Fruit fly (Drosophila melanogaster) whole organism, embryonic: ENCODE data around the gene CG6195.
A peak's percentile ranks its signal among the peaks of the same experiment; 100 is the strongest.

Experiments used
- Abd-B ChIP-seq: fragments of 200-800 bp; sonication (Bioruptor generic); optimal IDR thresholded peaks from 2 replicates; lab custom pipeline; 2018; ENCODE audit warnings: missing biosample characterization, mild to moderate bottlenecking, missing genetic modification characterization, moderate library complexity
- Aef1 ChIP-seq: fragments of 200-800 bp; sonication (Bioruptor generic); IDR thresholded peaks from 3 replicates; pipeline ENCODE4 v1.3.6; 2022; ENCODE audit warnings: missing biosample characterization, missing genetic modification characterization
- B-H1 ChIP-seq: fragments of 200-800 bp; sonication (Bioruptor generic); IDR thresholded peaks from 3 replicates; pipeline ENCODE4 v1.3.6; 2022; ENCODE audit warnings: missing biosample characterization, missing genetic modification characterization
- CG10654 ChIP-seq: fragments of 200-800 bp; sonication (Bioruptor generic); optimal IDR thresholded peaks from 2 replicates; lab custom pipeline; 2016; ENCODE audit warnings: missing biosample characterization, missing genetic modification characterization
- CG11085 ChIP-seq: fragments of 200-800 bp; sonication (Bioruptor generic); IDR thresholded peaks from 2 replicates; pipeline ENCODE4 v1.3.6; 2022; ENCODE audit warnings: missing biosample characterization, missing genetic modification characterization
- CG11695 ChIP-seq: fragments of 200-800 bp; sonication (Bioruptor generic); IDR thresholded peaks from 3 replicates; pipeline ENCODE4 v1.3.6; 2022; ENCODE audit warnings: missing biosample characterization, missing genetic modification characterization
- CG12155 ChIP-seq: fragments of 200-800 bp; sonication (Bioruptor generic); optimal IDR thresholded peaks from 3 replicates; lab custom pipeline; 2016; ENCODE audit warnings: missing biosample characterization, missing genetic modification characterization
- CG12299 ChIP-seq: fragments of 200-800 bp; sonication (Bioruptor generic); optimal IDR thresholded peaks from 2 replicates; lab custom pipeline; 2018; ENCODE audit warnings: missing biosample characterization, mild to moderate bottlenecking, missing genetic modification characterization
- CG17385 ChIP-seq: fragments of 200-800 bp; sonication (Bioruptor generic); optimal IDR thresholded peaks from 3 replicates; lab custom pipeline; 2018; ENCODE audit warnings: missing biosample characterization, mild to moderate bottlenecking, missing genetic modification characterization
- CG17912 ChIP-seq: fragments of 200-800 bp; sonication (Bioruptor generic); optimal IDR thresholded peaks from 2 replicates; lab custom pipeline; 2018; ENCODE audit warnings: missing biosample characterization, mild to moderate bottlenecking, missing genetic modification characterization
- CG1792 ChIP-seq: fragments of 200-800 bp; sonication (Bioruptor generic); optimal IDR thresholded peaks from 2 replicates; lab custom pipeline; 2016; ENCODE audit warnings: missing biosample characterization, missing genetic modification characterization
- CG2199 ChIP-seq: fragments of 200-800 bp; sonication (Bioruptor generic); IDR thresholded peaks from 3 replicates; pipeline ENCODE4 v1.3.6; 2022; ENCODE audit warnings: missing biosample characterization, missing genetic modification characterization
- CG30403 ChIP-seq: fragments of 200-800 bp; sonication (Bioruptor generic); optimal IDR thresholded peaks from 3 replicates; lab custom pipeline; 2016; ENCODE audit warnings: missing biosample characterization, missing genetic modification characterization
- CG3281 ChIP-seq: fragments of 200-800 bp; sonication (Bioruptor generic); optimal IDR thresholded peaks from 3 replicates; lab custom pipeline; 2017; ENCODE audit warnings: missing biosample characterization, mild to moderate bottlenecking, missing genetic modification characterization
- CG4854 ChIP-seq: fragments of 200-800 bp; sonication (Bioruptor generic); optimal IDR thresholded peaks from 2 replicates; lab custom pipeline; 2016; ENCODE audit warnings: missing biosample characterization, missing genetic modification characterization, inconsistent platforms
- CG5953 ChIP-seq: fragments of 200-800 bp; sonication (Bioruptor generic); IDR thresholded peaks from 2 replicates; pipeline ENCODE4 v1.3.6; 2022; ENCODE audit warnings: missing biosample characterization, missing genetic modification characterization
- CG6272 ChIP-seq: fragments of 200-800 bp; sonication (Bioruptor generic); IDR thresholded peaks from 2 replicates; pipeline ENCODE4 v1.3.6; 2022; ENCODE audit warnings: missing biosample characterization, missing genetic modification characterization
- CG6683 ChIP-seq: fragments of 200-800 bp; sonication (Bioruptor generic); optimal IDR thresholded peaks from 2 replicates; lab custom pipeline; 2017; ENCODE audit warnings: missing biosample characterization, mild to moderate bottlenecking, missing genetic modification characterization, missing genetic modification reagents
- CG7357 ChIP-seq: fragments of 200-800 bp; sonication (Bioruptor generic); IDR thresholded peaks from 3 replicates; pipeline ENCODE4 v1.3.6; 2022; ENCODE audit warnings: missing biosample characterization, missing genetic modification characterization
- CG8478 ChIP-seq: fragments of >200 bp; optimal IDR thresholded peaks from 2 replicates; lab custom pipeline; 2018
- Dad ChIP-seq: fragments of 200-800 bp; sonication (Bioruptor generic); optimal IDR thresholded peaks from 3 replicates; lab custom pipeline; 2016; ENCODE audit warnings: missing biosample characterization, missing genetic modification characterization
- Eip74EF ChIP-seq, 2 experiments: fragments of 200-800 bp in 1 of 2; fragments of >200 bp in 1 of 2; sonication (Bioruptor generic) in 1 of 2; optimal IDR thresholded peaks; 2 replicates each; lab custom pipeline; 2017 to 2019; ENCODE audit warnings: missing biosample characterization in 2 of 2, missing genetic modification characterization in 2 of 2, mild to moderate bottlenecking in 1 of 2, moderate library complexity in 1 of 2
- Fer3 ChIP-seq: fragments of 200-800 bp; sonication (Bioruptor generic); optimal IDR thresholded peaks from 2 replicates; lab custom pipeline; 2018; ENCODE audit warnings: missing biosample characterization, mild to moderate bottlenecking, missing genetic modification characterization, moderate library complexity
- HLH4C ChIP-seq: fragments of 200-800 bp; sonication (Bioruptor generic); IDR thresholded peaks from 3 replicates; pipeline ENCODE4 v1.3.6; 2022; ENCODE audit warnings: missing biosample characterization, missing genetic modification characterization; ENCODE audit not compliant: partially characterized antibody
- HmgD ChIP-seq: fragments of 200-800 bp; sonication (Bioruptor generic); optimal IDR thresholded peaks from 3 replicates; lab custom pipeline; 2016; ENCODE audit warnings: missing biosample characterization, missing genetic modification characterization
- Hr51 ChIP-seq, 2 experiments: fragments of 200-800 bp; sonication (Bioruptor generic); optimal IDR thresholded peaks; 2 replicates in 1 of 2; 3 replicates in 1 of 2; lab custom pipeline; 2016 to 2018; ENCODE audit warnings: missing biosample characterization in 2 of 2, missing genetic modification characterization in 2 of 2, mild to moderate bottlenecking in 1 of 2, moderate library complexity in 1 of 2
- Jarid2 ChIP-seq: fragments of 200-800 bp; sonication (Bioruptor generic); optimal IDR thresholded peaks from 3 replicates; lab custom pipeline; 2017; ENCODE audit warnings: mild to moderate bottlenecking, missing biosample characterization, missing genetic modification reagents, missing genetic modification characterization
- Lim3 ChIP-seq: fragments of 200-800 bp; sonication (Bioruptor generic); IDR thresholded peaks from 2 replicates; pipeline ENCODE4 v1.3.6; 2022; ENCODE audit warnings: missing biosample characterization, missing genetic modification characterization
- MESR4 ChIP-seq: fragments of 200-800 bp; sonication (Bioruptor generic); optimal IDR thresholded peaks from 2 replicates; lab custom pipeline; 2018; ENCODE audit warnings: missing biosample characterization, mild to moderate bottlenecking, missing genetic modification characterization, moderate library complexity
- Side ChIP-seq: fragments of 200-800 bp; sonication (Bioruptor generic); optimal IDR thresholded peaks from 2 replicates; lab custom pipeline; 2016; ENCODE audit warnings: missing biosample characterization, missing genetic modification characterization
- caup ChIP-seq: fragments of 200-800 bp; sonication (Bioruptor generic); optimal IDR thresholded peaks from 3 replicates; lab custom pipeline; 2017; ENCODE audit warnings: missing biosample characterization, mild to moderate bottlenecking, missing genetic modification characterization, moderate library complexity; ENCODE audit not compliant: severe bottlenecking
- chn ChIP-seq: fragments of 200-800 bp; sonication (Bioruptor generic); optimal IDR thresholded peaks from 2 replicates; lab custom pipeline; 2016; ENCODE audit warnings: missing biosample characterization, missing genetic modification characterization
- dmrt11E ChIP-seq: fragments of 200-800 bp; sonication (Bioruptor generic); optimal IDR thresholded peaks from 3 replicates; lab custom pipeline; 2018; ENCODE audit warnings: missing biosample characterization, mild to moderate bottlenecking, missing genetic modification characterization, moderate library complexity
- dmrt99B ChIP-seq: fragments of 200-800 bp; sonication (Bioruptor generic); optimal IDR thresholded peaks from 2 replicates; lab custom pipeline; 2018; ENCODE audit warnings: missing biosample characterization, mild to moderate bottlenecking, missing genetic modification characterization, moderate library complexity
- ems ChIP-seq: fragments of 200-800 bp; sonication (Bioruptor generic); optimal IDR thresholded peaks from 3 replicates; lab custom pipeline; 2016; ENCODE audit warnings: missing biosample characterization, missing genetic modification characterization
- h ChIP-seq: fragments of >200 bp; optimal IDR thresholded peaks from 2 replicates; lab custom pipeline; 2017
- ken ChIP-seq: fragments of 200-800 bp; sonication (Bioruptor generic); IDR thresholded peaks from 3 replicates; pipeline ENCODE4 v1.3.6; 2022; ENCODE audit warnings: missing biosample characterization, missing genetic modification characterization
- kni ChIP-seq: fragments of 200-800 bp; sonication (Bioruptor generic); optimal IDR thresholded peaks from 3 replicates; lab custom pipeline; 2017; ENCODE audit warnings: mild to moderate bottlenecking, missing biosample characterization, missing genetic modification reagents, missing genetic modification characterization
- mld ChIP-seq: fragments of 200-800 bp; sonication (Bioruptor generic); IDR thresholded peaks from 3 replicates; pipeline ENCODE4 v1.3.6; 2022; ENCODE audit warnings: missing biosample characterization, missing genetic modification characterization; ENCODE audit not compliant: partially characterized antibody
- pho ChIP-seq: fragments of 200-800 bp; sonication (Bioruptor generic); optimal IDR thresholded peaks from 2 replicates; lab custom pipeline; 2016; ENCODE audit warnings: missing biosample characterization, missing genetic modification characterization
- pnt ChIP-seq: fragments of 200-800 bp; sonication (Bioruptor generic); optimal IDR thresholded peaks from 3 replicates; lab custom pipeline; 2016; ENCODE audit warnings: missing biosample characterization, missing genetic modification characterization
- prd ChIP-seq, 3 experiments: fragments of >200 bp in 2 of 3; fragments of 200-800 bp in 1 of 3; sonication (Bioruptor generic) in 1 of 3; optimal IDR thresholded peaks in 2 of 3; IDR thresholded peaks in 1 of 3; 2 replicates in 2 of 3; 3 replicates in 1 of 3; pipeline versions ENCODE4 v1.3.6 to Lab custom; 2017 to 2022; ENCODE audit warnings: missing biosample characterization in 1 of 3, missing genetic modification characterization in 1 of 3
- pros ChIP-seq: fragments of 200-800 bp; sonication (Bioruptor generic); optimal IDR thresholded peaks from 3 replicates; lab custom pipeline; 2019; ENCODE audit warnings: missing biosample characterization, mild to moderate bottlenecking, missing genetic modification characterization, moderate library complexity
- repo ChIP-seq: fragments of 200-800 bp; sonication (Bioruptor generic); optimal IDR thresholded peaks from 2 replicates; lab custom pipeline; 2016; ENCODE audit warnings: missing biosample characterization, missing genetic modification characterization
- rib ChIP-seq: fragments of 200-800 bp; sonication (Bioruptor generic); IDR thresholded peaks from 2 replicates; pipeline ENCODE4 v1.3.6; 2022; ENCODE audit warnings: missing biosample characterization, missing genetic modification characterization
- shn ChIP-seq: fragments of 200-800 bp; sonication (Bioruptor generic); optimal IDR thresholded peaks from 3 replicates; lab custom pipeline; 2016; ENCODE audit warnings: missing biosample characterization, missing genetic modification characterization
- sim ChIP-seq: fragments of 200-800 bp; sonication (Bioruptor generic); IDR thresholded peaks from 2 replicates; pipeline ENCODE4 v1.3.6; 2022; ENCODE audit warnings: missing biosample characterization, missing genetic modification characterization
- slou ChIP-seq: fragments of 200-800 bp; sonication (Bioruptor generic); optimal IDR thresholded peaks from 3 replicates; lab custom pipeline; 2016; ENCODE audit warnings: missing biosample characterization, missing genetic modification characterization
- twi ChIP-seq: fragments of 200-800 bp; optimal IDR thresholded peaks from 2 replicates; lab custom pipeline; 2019; ENCODE audit warnings: missing biosample characterization, mild to moderate bottlenecking, missing genetic modification characterization, moderate library complexity
- wdn ChIP-seq: fragments of 200-800 bp; sonication (Bioruptor generic); IDR thresholded peaks from 2 replicates; pipeline ENCODE4 v1.3.6; 2022; ENCODE audit warnings: missing biosample characterization, missing genetic modification characterization

Gene CG6195

DNA sequence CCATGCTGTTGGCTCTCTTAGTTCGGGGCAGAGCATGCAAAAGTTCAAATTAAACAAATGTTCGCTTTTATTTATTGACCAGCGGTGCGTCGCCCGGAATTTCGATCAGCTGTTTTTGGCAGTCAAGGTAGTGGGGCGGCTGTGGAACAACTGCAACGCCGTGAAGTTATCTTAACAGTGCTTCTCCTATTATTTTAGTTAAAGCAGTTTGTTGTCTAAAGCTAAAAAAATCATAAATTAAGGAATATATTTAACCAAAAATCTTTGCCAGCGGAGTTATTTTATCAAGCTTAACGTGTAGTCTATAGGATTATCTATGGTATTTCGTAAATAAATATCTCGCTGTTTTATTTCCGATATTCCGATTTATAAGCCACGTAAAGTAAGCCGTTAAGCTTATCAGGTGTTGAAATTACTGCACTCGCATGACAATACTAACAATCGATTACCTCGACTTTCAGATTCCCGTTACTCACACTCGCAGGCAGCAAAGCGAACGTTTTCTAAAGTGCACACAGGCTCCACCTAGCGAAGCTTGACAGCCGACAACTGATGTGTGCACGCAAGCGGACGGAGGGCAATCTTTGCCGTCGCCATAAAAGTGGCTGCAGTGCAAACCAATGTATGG lies at the start of gene CG6195, which contains the start of gene CG31220 (continued):
- TF ChIP-seq HmgD (GFP tag; lab: Kevin White, UChicago) (peak; percentile 22), prd (optimal IDR thresholded peaks at IDR 0.05; lab: Kevin White, UChicago) (no peak), prd (GFP tag; IDR thresholded peaks at IDR 0.05; lab: Robert Waterston, UW) (no peak), CG8478 (no peak), CG12299 (tag; lab: Kevin White, UChicago) (peak; percentile 14), chn (GFP tag; lab: Kevin White, UChicago) (peak; percentile 21), CG4854 (GFP tag; lab: Kevin White, UChicago) (no peak), rib (0 out of 2 replicates have a peak, but pooled peaks have one; percentile 8), repo (no peak), Abd-B (GFP tag; lab: Kevin White, UChicago) (no peak), pnt (GFP tag; lab: Kevin White, UChicago) (no peak), Aef1 (no peak), CG17912 (GFP tag; lab: Kevin White, UChicago) (no peak), Side (GFP tag; lab: Kevin White, UChicago) (no peak), MESR4 (GFP tag; lab: Kevin White, UChicago) (no peak), Eip74EF (GFP tag; optimal IDR thresholded peaks at IDR 0.05; lab: Kevin White, UChicago) (no peak), Dad (GFP tag; lab: Kevin White, UChicago) (peak; percentile 2), CG6272 (GFP tag; lab: Robert Waterston, UW) (no peak), CG12155 (GFP tag; lab: Kevin White, UChicago) (no peak), wdn (GFP tag; lab: Robert Waterston, UW) (no peak), caup (GFP tag; lab: Kevin White, UChicago) (peak; percentile 12), Hr51 (GFP tag; optimal IDR thresholded peaks at IDR 0.05; lab: Kevin White, UChicago) (peak in 1 of 2 experiments; percentile 25), CG10654 (no peak), ken (no peak), CG6683 (GFP tag; lab: Kevin White, UChicago) (no peak), kni (GFP tag; lab: Kevin White, UChicago) (peak; percentile 10), dmrt99B (tag; lab: Kevin White, UChicago) (no peak), pho (GFP tag; lab: Kevin White, UChicago) (no peak), twi (no peak), CG5953 (GFP tag; lab: Robert Waterston, UW) (0 out of 2 replicates have a peak, but pooled peaks have one; percentile 35), Fer3 (tag; lab: Kevin White, UChicago) (no peak), mld (no peak), slou (GFP tag; lab: Kevin White, UChicago) (no peak), dmrt11E (tag; lab: Kevin White, UChicago) (no peak), CG11085 (GFP tag; lab: Robert Waterston, UW) (no peak), shn (no peak), pros (no peak), CG3281 (GFP tag; lab: Kevin White, UChicago) (no peak), sim (no peak), B-H1 (no peak), CG11695 (GFP tag; lab: Robert Waterston, UW) (no peak), h (lab: Kevin White, UChicago) (no peak), CG17385 (GFP tag; lab: Kevin White, UChicago) (no peak), CG30403 (GFP tag; lab: Kevin White, UChicago) (peak; percentile 19), CG2199 (peak; percentile 76; the same call in 1 of the 3 replicates), CG1792 (GFP tag; lab: Kevin White, UChicago) (no peak), Lim3 (GFP tag; lab: Robert Waterston, UW) (no peak), Jarid2 (GFP tag; lab: Kevin White, UChicago) (no peak), ems (GFP tag; lab: Kevin White, UChicago) (no peak), HLH4C (GFP tag; lab: Robert Waterston, UW) (no peak), CG7357 (GFP tag; lab: Robert Waterston, UW) (no peak)
